Fruit fly (Drosophila melanogaster) whole organism: Measurements from ENCODE around the gene CG34253.

Experiments
- EcR ChIP-seq, 2 experiments: fragments of >200 bp; optimal IDR thresholded peaks; 2 replicates each; lab custom pipeline; 2017; ENCODE audit warnings: missing biosample characterization in 2 of 2, missing genetic modification characterization in 2 of 2, missing genetic modification reagents in 2 of 2
- pan ChIP-seq: fragments of >200 bp; optimal IDR thresholded peaks from 2 replicates; lab custom pipeline; 2017
- usp ChIP-seq: fragments of >200 bp; optimal IDR thresholded peaks from 2 replicates; lab custom pipeline; 2017; ENCODE audit warnings: missing biosample characterization, missing genetic modification characterization, mixed read lengths

- TF ChIP-seq usp (GFP tag; lab: Kevin White, UChicago), result no peak
- TF ChIP-seq EcR (GFP tag; optimal IDR thresholded peaks at IDR 0.05; lab: Kevin White, UChicago), result peak in 1 of 2 experiments; percentile 93
- TF ChIP-seq pan, result no peak
Observed at dm6 chr3L:18036995-18037394, 50.1 kb downstream of the CG34253 start.
